Fruit fly (Drosophila melanogaster): ENCODE data around the gene VhaAC39-2.

The VhaAC39-2 gene

DNA sequence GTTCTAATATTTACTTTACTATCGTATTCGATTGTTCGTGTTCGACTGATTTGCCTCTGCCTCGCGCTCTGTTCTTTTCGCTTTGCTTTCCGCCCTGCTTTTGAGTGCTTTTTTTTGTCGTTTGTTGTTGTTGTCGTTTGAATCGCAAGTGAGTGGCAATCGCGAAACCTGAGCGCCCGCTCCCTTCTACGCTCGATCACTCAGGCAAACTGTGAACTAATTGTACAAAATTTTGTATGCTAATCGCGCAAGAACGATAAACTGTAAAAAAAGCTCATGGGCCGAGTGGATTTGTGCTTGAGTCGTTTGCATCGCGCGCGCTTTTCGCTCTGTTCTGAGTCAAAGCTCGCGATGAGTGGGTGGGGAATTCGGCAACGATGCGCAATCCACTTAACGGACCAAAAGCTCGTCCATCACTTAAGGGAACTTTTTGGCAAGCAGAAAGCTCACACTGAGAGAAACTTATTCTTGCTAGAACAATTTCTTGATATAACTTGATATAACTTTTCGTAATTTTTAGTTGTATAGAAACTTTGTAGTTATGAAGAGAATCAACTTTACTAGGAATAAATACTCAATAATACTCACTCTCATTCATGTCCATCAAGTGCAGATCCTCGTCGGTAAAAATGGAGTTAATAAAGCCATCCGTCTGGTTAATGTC is 32.1 kb upstream of the VhaAC39-2 start (continued):
- TF ChIP-seq CG12299 (tag; optimal IDR thresholded peaks at IDR 0.05), result no peak
- TF ChIP-seq tna (GFP tag; IDR thresholded peaks at IDR 0.05; ENCODE audit: partially characterized antibody), result peak; percentile 16; the same call in 1 of the 2 replicates
- TF ChIP-seq knrl (GFP tag; IDR thresholded peaks at IDR 0.05; ENCODE audit: partially characterized antibody), result no peak
- TF ChIP-seq CG2712 (tag; optimal IDR thresholded peaks at IDR 0.05), result peak; percentile 13
- TF ChIP-seq bowl (GFP tag; IDR thresholded peaks at IDR 0.05), result 0 out of 2 replicates have a peak, but pooled peaks have one; percentile 21
- peak; percentile 79 for TF ChIP-seq CG10543 (GFP tag; optimal IDR thresholded peaks at IDR 0.05)
- 0 out of 2 replicates have a peak, but pooled peaks have one; percentile 30 for TF ChIP-seq inv (GFP tag; IDR thresholded peaks at IDR 0.05; ENCODE audit: partially characterized antibody)
- peak; percentile 79; the same call in 2 of the 4 replicates for TF ChIP-seq chinmo (GFP tag; IDR thresholded peaks at IDR 0.05; ENCODE audit: partially characterized antibody)
- peak; percentile 40; the same call in 1 of the 2 replicates for TF ChIP-seq unc-4 (GFP tag; IDR thresholded peaks at IDR 0.05; ENCODE audit: partially characterized antibody)
- TF ChIP-seq lbe (GFP tag; optimal IDR thresholded peaks at IDR 0.05), result peak; percentile 1
- peak; percentile 3 for TF ChIP-seq CG10147 (GFP tag; optimal IDR thresholded peaks at IDR 0.05)
- peak; percentile 13 for TF ChIP-seq Dek (tag; optimal IDR thresholded peaks at IDR 0.05)
- no peak for TF ChIP-seq CG16813 (GFP tag; IDR thresholded peaks at IDR 0.05; ENCODE audit: partially characterized antibody)
- peak; percentile 64; the same call in 2 of the 3 replicates for TF ChIP-seq row (GFP tag; IDR thresholded peaks at IDR 0.05)
- no peak for TF ChIP-seq CG11247 (GFP tag; IDR thresholded peaks at IDR 0.05)
- no peak for TF ChIP-seq gfzf (GFP tag; optimal IDR thresholded peaks at IDR 0.05)
- TF ChIP-seq CG7372 (GFP tag; IDR thresholded peaks at IDR 0.05), result 0 out of 2 replicates have a peak, but pooled peaks have one; percentile 25
- peak; percentile 46 for TF ChIP-seq CG7839 (tag; optimal IDR thresholded peaks at IDR 0.05)
- TF ChIP-seq CG18599 (GFP tag; optimal IDR thresholded peaks at IDR 0.05), result peak; percentile 57
- TF ChIP-seq dm (GFP tag; optimal IDR thresholded peaks at IDR 0.05), result no peak
- no peak for TF ChIP-seq ro (GFP tag; IDR thresholded peaks at IDR 0.05)
- TF ChIP-seq en (GFP tag; optimal IDR thresholded peaks at IDR 0.05), result no peak
- peak; percentile 3 for TF ChIP-seq Fer1 (GFP tag; optimal IDR thresholded peaks at IDR 0.05)
- peak; percentile 47 for TF ChIP-seq Meics (GFP tag; optimal IDR thresholded peaks at IDR 0.05)
- no peak for TF ChIP-seq ind (GFP tag; optimal IDR thresholded peaks at IDR 0.05)
- peak; percentile 54 for TF ChIP-seq CG34224 (GFP tag; IDR thresholded peaks at IDR 0.05; ENCODE audit: partially characterized antibody)
- peak; percentile 43 for TF ChIP-seq CG13624 (GFP tag; optimal IDR thresholded peaks at IDR 0.05)
- TF ChIP-seq rib (GFP tag; IDR thresholded peaks at IDR 0.05), result 0 out of 2 replicates have a peak, but pooled peaks have one; percentile 37
- peak; percentile 70 for TF ChIP-seq CG2120 (GFP tag; optimal IDR thresholded peaks at IDR 0.05)
- TF ChIP-seq CG11723 (GFP tag; optimal IDR thresholded peaks at IDR 0.05), result no peak
- no peak for TF ChIP-seq Lpt (GFP tag; optimal IDR thresholded peaks at IDR 0.05)
- TF ChIP-seq CG32532 (GFP tag; IDR thresholded peaks at IDR 0.05), result peak; percentile 71
- no peak for TF ChIP-seq mam (GFP tag; optimal IDR thresholded peaks at IDR 0.05)
- no peak for TF ChIP-seq ap (GFP tag; IDR thresholded peaks at IDR 0.05)
- peak; percentile 4 for TF ChIP-seq NfI (GFP tag; optimal IDR thresholded peaks at IDR 0.05)
- TF ChIP-seq bcd (GFP tag; optimal IDR thresholded peaks at IDR 0.05), result peak; percentile 33
- TF ChIP-seq CG11695 (GFP tag; IDR thresholded peaks at IDR 0.05), result peak; percentile 47; the same call in 1 of the 3 replicates
- TF ChIP-seq Ada2b (GFP tag; IDR thresholded peaks at IDR 0.05), result peak; percentile 51; the same call in 1 of the 2 replicates
- peak; percentile 67 for TF ChIP-seq CG9932 (GFP tag; IDR thresholded peaks at IDR 0.05)
- peak; percentile 71 for TF ChIP-seq exex (tag; optimal IDR thresholded peaks at IDR 0.05)
- peak; percentile 7; the same call in 1 of the 2 replicates for TF ChIP-seq H2.0 (GFP tag; IDR thresholded peaks at IDR 0.05)
- TF ChIP-seq hkb (optimal IDR thresholded peaks at IDR 0.05), result no peak
- 0 out of 2 replicates have a peak, but pooled peaks have one; percentile 42 for TF ChIP-seq hkb (GFP tag; IDR thresholded peaks at IDR 0.05)
- 0 out of 3 replicates have a peak, but pooled peaks have one; percentile 46 for TF ChIP-seq ci (GFP tag; IDR thresholded peaks at IDR 0.05)
- no peak for TF ChIP-seq tap (tag; optimal IDR thresholded peaks at IDR 0.05)
- TF ChIP-seq CG10431 (GFP tag; optimal IDR thresholded peaks at IDR 0.05), result no peak
- peak; percentile 2 for TF ChIP-seq bab2 (GFP tag; optimal IDR thresholded peaks at IDR 0.05)
- peak; percentile 67 for TF ChIP-seq her (GFP tag; optimal IDR thresholded peaks at IDR 0.05)
- TF ChIP-seq CG10366 (GFP tag; IDR thresholded peaks at IDR 0.05), result 0 out of 2 replicates have a peak, but pooled peaks have one; percentile 17

All from whole organism, embryonic.